Worm (Caenorhabditis elegans) whole organism, L3 larva: ENCODE results near the gene C41G11.1.

Experiments
- ama-1 ChIP-seq: fragments of 150-350 bp; optimal IDR thresholded peaks from 2 replicates; lab custom pipeline; 2018
- ceh-28 ChIP-seq: fragments of 150-350 bp; optimal IDR thresholded peaks from 2 replicates; lab custom pipeline; 2014; ENCODE audit warnings: missing biosample characterization, missing genetic modification reagents, missing genetic modification characterization
- daf-12 ChIP-seq: fragments of 150-350 bp; optimal IDR thresholded peaks from 2 replicates; lab custom pipeline; 2014; ENCODE audit warnings: missing biosample characterization, missing genetic modification reagents, missing genetic modification characterization
- elt-3 ChIP-seq, 3 experiments: fragments of 150-350 bp in 1 of 3; sonication (generic microtip) in 2 of 3; optimal IDR thresholded peaks; 2 replicates in 2 of 3; 4 replicates in 1 of 3; lab custom pipeline; 2014 to 2017; ENCODE audit warnings: missing biosample characterization in 3 of 3, missing genetic modification characterization in 3 of 3
- fkh-10 ChIP-seq: sonication (generic microtip); optimal IDR thresholded peaks from 2 replicates; lab custom pipeline; 2017; ENCODE audit warnings: missing biosample characterization, missing genetic modification reagents, missing genetic modification characterization
- nfya-1 ChIP-seq: sonication (generic microtip); optimal IDR thresholded peaks from 2 replicates; lab custom pipeline; 2017; ENCODE audit warnings: missing genetic modification characterization, mild to moderate bottlenecking, missing compliant biosample characterization, antibody characterized with exemption, moderate library complexity; ENCODE audit not compliant: insufficient read depth
- zag-1 ChIP-seq: fragments of 150-350 bp; optimal IDR thresholded peaks from 2 replicates; lab custom pipeline; 2014; ENCODE audit warnings: missing biosample characterization, missing genetic modification characterization
- ztf-4 ChIP-seq: fragments of 150-350 bp; optimal IDR thresholded peaks from 2 replicates; lab custom pipeline; 2014; ENCODE audit warnings: missing biosample characterization, missing genetic modification characterization

- TF ChIP-seq nfya-1 (tag; lab: Kevin White, UChicago) (no peak), ceh-28 (tag; lab: Kevin White, UChicago) (no peak), elt-3 (tag; optimal IDR thresholded peaks at IDR 0.05; lab: Kevin White, UChicago) (no peak), zag-1 (tag; lab: Kevin White, UChicago) (no peak), ama-1 (lab: Kevin White, UChicago) (no peak), ztf-4 (tag; lab: Kevin White, UChicago) (no peak), fkh-10 (no peak), daf-12 (no peak)
Observed at ce11 chrX:5753141-5753540, 33.1 kb upstream of the C41G11.1 start.
